Worm (Caenorhabditis elegans) whole organism, L1 larva: Measurements from ENCODE around the gene nhr-213.

Source experiments
- aha-1 ChIP-seq: fragments of 150-350 bp; optimal IDR thresholded peaks from 2 replicates; lab custom pipeline; 2014; ENCODE audit warnings: missing biosample characterization, missing genetic modification characterization
- ceh-8 ChIP-seq: fragments of 200-800 bp; sonication (Bioruptor generic); optimal IDR thresholded peaks from 2 replicates; lab custom pipeline; 2018; ENCODE audit warnings: mild to moderate bottlenecking, missing genetic modification characterization, moderate library complexity, missing compliant biosample characterization
- ceh-82 ChIP-seq, 3 experiments: fragments of 150-350 bp in 1 of 3; sonication (generic microtip) in 2 of 3; optimal IDR thresholded peaks; 2 replicates each; lab custom pipeline; 2014 to 2017; ENCODE audit warnings: missing biosample characterization in 3 of 3, missing genetic modification characterization in 3 of 3
- dpl-1 ChIP-seq, 3 experiments: fragments of 150-350 bp in 2 of 3; sonication (generic microtip) in 1 of 3; optimal IDR thresholded peaks; 2 replicates each; lab custom pipeline; 2014 to 2017; ENCODE audit warnings: missing biosample characterization in 3 of 3, missing genetic modification characterization in 3 of 3, missing genetic modification reagents in 3 of 3
- egl-13 ChIP-seq: sonication (generic microtip); optimal IDR thresholded peaks from 2 replicates; lab custom pipeline; 2016; ENCODE audit warnings: missing genotype, missing genetic modification reagents, missing genetic modification characterization, missing compliant biosample characterization
- elt-2 ChIP-seq: sonication (generic microtip); optimal IDR thresholded peaks from 2 replicates; lab custom pipeline; 2016; ENCODE audit warnings: missing genetic modification characterization, mild to moderate bottlenecking, inconsistent platforms, missing compliant biosample characterization, missing genetic modification reagents
- ets-5 ChIP-seq: fragments of 200-800 bp; sonication (Bioruptor generic); IDR thresholded peaks from 2 replicates; pipeline ENCODE4 v1.3.6; 2022; ENCODE audit warnings: missing genetic modification characterization, missing compliant biosample characterization
- fkh-10 ChIP-seq: sonication (generic microtip); optimal IDR thresholded peaks from 2 replicates; lab custom pipeline; 2017; ENCODE audit warnings: missing biosample characterization, missing genetic modification reagents, missing genetic modification characterization
- fkh-8 ChIP-seq: sonication (generic microtip); optimal IDR thresholded peaks from 2 replicates; lab custom pipeline; 2016; ENCODE audit warnings: mild to moderate bottlenecking, missing genetic modification characterization, missing compliant biosample characterization
- fos-1 ChIP-seq: fragments of 150-350 bp; optimal IDR thresholded peaks from 2 replicates; lab custom pipeline; 2014; ENCODE audit warnings: missing biosample characterization, missing genetic modification characterization
- isw-1 ChIP-seq: fragments of 200-800 bp; sonication (Bioruptor generic); IDR thresholded peaks from 2 replicates; pipeline ENCODE4 v1.3.6; 2022; ENCODE audit warnings: missing genetic modification characterization, missing compliant biosample characterization
- lin-13 ChIP-seq: fragments of 150-350 bp; optimal IDR thresholded peaks from 2 replicates; lab custom pipeline; 2014; ENCODE audit warnings: missing biosample characterization, missing genetic modification reagents, missing genetic modification characterization
- lin-14 ChIP-seq: fragments of 200-800 bp; sonication (Bioruptor generic); optimal IDR thresholded peaks from 2 replicates; lab custom pipeline; 2018; ENCODE audit warnings: mild to moderate bottlenecking, missing genetic modification characterization, moderate library complexity, missing compliant biosample characterization
- lin-35 ChIP-seq, 2 experiments: fragments of 150-350 bp; optimal IDR thresholded peaks; 2 replicates each; lab custom pipeline; 2014; ENCODE audit warnings: missing biosample characterization in 2 of 2, missing genetic modification characterization in 2 of 2, missing genetic modification reagents in 2 of 2
- lin-39 ChIP-seq: fragments of 150-350 bp; optimal IDR thresholded peaks from 2 replicates; lab custom pipeline; 2014; ENCODE audit warnings: missing biosample characterization, missing genetic modification reagents, missing genetic modification characterization
- mdl-1 ChIP-seq, 2 experiments: fragments of 150-350 bp; optimal IDR thresholded peaks; 2 replicates each; lab custom pipeline; 2014 to 2017; ENCODE audit warnings: missing biosample characterization in 2 of 2, missing genetic modification characterization in 2 of 2, inconsistent platforms in 1 of 2
- mef-2 ChIP-seq: fragments of 150-350 bp; optimal IDR thresholded peaks from 2 replicates; lab custom pipeline; 2014; ENCODE audit warnings: missing biosample characterization, missing genetic modification characterization
- nhr-11 ChIP-seq: fragments of 150-350 bp; optimal IDR thresholded peaks from 2 replicates; lab custom pipeline; 2014; ENCODE audit warnings: missing biosample characterization, missing genetic modification characterization
- nhr-12 ChIP-seq: sonication (generic microtip); optimal IDR thresholded peaks from 2 replicates; lab custom pipeline; 2017; ENCODE audit warnings: missing biosample characterization, missing genetic modification characterization
- nhr-19 ChIP-seq: fragments of 200-800 bp; sonication (Bioruptor generic); conservative IDR thresholded peaks from 2 replicates; pipeline ENCODE4 v1.3.6; 2022; ENCODE audit warnings: missing genetic modification characterization, missing compliant biosample characterization
- nhr-20 ChIP-seq: sonication (generic microtip); optimal IDR thresholded peaks from 2 replicates; lab custom pipeline; 2016; ENCODE audit warnings: mild to moderate bottlenecking, missing genetic modification characterization, missing compliant biosample characterization
- nhr-237 ChIP-seq: fragments of 150-350 bp; optimal IDR thresholded peaks from 2 replicates; lab custom pipeline; 2014; ENCODE audit warnings: missing biosample characterization, missing genetic modification characterization
- nhr-28 ChIP-seq: fragments of 150-350 bp; optimal IDR thresholded peaks from 2 replicates; lab custom pipeline; 2014; ENCODE audit warnings: missing biosample characterization, missing genetic modification characterization
- nhr-71 ChIP-seq: sonication (generic microtip); optimal IDR thresholded peaks from 2 replicates; lab custom pipeline; 2016; ENCODE audit warnings: mild to moderate bottlenecking, missing genetic modification characterization, moderate library complexity, missing compliant biosample characterization
- nhr-76 ChIP-seq: sonication (generic microtip); optimal IDR thresholded peaks from 2 replicates; lab custom pipeline; 2017; ENCODE audit warnings: missing biosample characterization, missing genetic modification characterization
- nhr-77 ChIP-seq: fragments of 150-350 bp; optimal IDR thresholded peaks from 2 replicates; lab custom pipeline; 2014; ENCODE audit warnings: missing biosample characterization, missing genetic modification characterization
- nhr-85 ChIP-seq: sonication (generic microtip); peaks from one replicate; lab custom pipeline; 2016; ENCODE audit warnings: missing genetic modification characterization, inconsistent platforms, missing compliant biosample characterization
- nhr-90 ChIP-seq: sonication (generic microtip); optimal IDR thresholded peaks from 2 replicates; lab custom pipeline; 2016; ENCODE audit warnings: mild to moderate bottlenecking, missing genetic modification characterization, missing compliant biosample characterization; ENCODE audit not compliant: poor library complexity
- pag-3 ChIP-seq: sonication (generic microtip); optimal IDR thresholded peaks from 2 replicates; lab custom pipeline; 2017; ENCODE audit warnings: missing genetic modification characterization, mild to moderate bottlenecking, missing compliant biosample characterization, antibody characterized with exemption, borderline replicate concordance; ENCODE audit not compliant: insufficient read depth
- rnt-1 ChIP-seq: sonication (generic microtip); optimal IDR thresholded peaks from 2 replicates; lab custom pipeline; 2016; ENCODE audit warnings: mild to moderate bottlenecking, missing genetic modification characterization, moderate library complexity, missing compliant biosample characterization
- snu-23 ChIP-seq: sonication (generic microtip); optimal IDR thresholded peaks from 2 replicates; lab custom pipeline; 2016; ENCODE audit warnings: missing genetic modification characterization, missing compliant biosample characterization
- tlp-1 ChIP-seq: fragments of 150-350 bp; optimal IDR thresholded peaks from 2 replicates; lab custom pipeline; 2014; ENCODE audit warnings: missing biosample characterization, missing genetic modification characterization
- unc-130 ChIP-seq: fragments of 150-350 bp; optimal IDR thresholded peaks from 2 replicates; lab custom pipeline; 2017; ENCODE audit warnings: missing biosample characterization, missing genetic modification characterization, inconsistent platforms
- unc-30 ChIP-seq: sonication (generic microtip); optimal IDR thresholded peaks from 2 replicates; lab custom pipeline; 2017; ENCODE audit warnings: missing biosample characterization, missing genetic modification characterization
- unc-86 ChIP-seq: sonication (generic microtip); optimal IDR thresholded peaks from 2 replicates; lab custom pipeline; 2016; ENCODE audit warnings: missing genetic modification characterization, missing compliant biosample characterization
- zag-1 ChIP-seq: fragments of 150-350 bp; optimal IDR thresholded peaks from 2 replicates; lab custom pipeline; 2014; ENCODE audit warnings: missing biosample characterization, missing genetic modification characterization
- zip-4 ChIP-seq: fragments of 200-800 bp; sonication (Bioruptor generic); optimal IDR thresholded peaks from 2 replicates; lab custom pipeline; 2018; ENCODE audit warnings: mild to moderate bottlenecking, missing genetic modification characterization, moderate library complexity, missing compliant biosample characterization

The nhr-213 gene

DNA sequence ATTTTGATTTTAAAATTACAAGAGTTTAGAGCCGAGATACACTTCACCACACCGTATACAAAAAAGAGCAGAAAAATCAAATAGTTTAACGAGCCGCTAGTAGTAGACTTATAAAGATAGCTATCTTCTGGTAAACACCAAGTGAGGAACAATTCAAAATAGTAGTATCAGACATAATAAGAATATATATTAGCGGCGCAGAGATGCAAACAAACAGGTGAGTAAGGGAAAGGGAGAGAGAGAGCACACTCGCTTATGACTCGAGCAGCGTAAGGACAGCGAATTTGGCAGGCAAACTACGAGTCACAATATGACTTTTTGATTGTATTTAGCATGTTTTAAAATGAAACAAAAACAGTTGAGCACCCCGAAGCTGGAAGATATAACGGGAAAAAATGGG lies 5.3 kb downstream of the nhr-213 start:
- TF ChIP-seq unc-130 (tag; lab: Kevin White, UChicago) (no peak), fkh-8 (tag; lab: Kevin White, UChicago) (peak; percentile 10), lin-14 (GFP tag; lab: Kevin White, UChicago) (peak; percentile 23), unc-30 (tag; lab: Kevin White, UChicago) (no peak), lin-35 (GFP tag; optimal IDR thresholded peaks at IDR 0.05; lab: Kevin White, UChicago) (peak in 1 of 2 experiments; percentile 27), elt-2 (tag; lab: Kevin White, UChicago) (peak; percentile 57), unc-86 (tag; lab: Kevin White, UChicago) (no peak), egl-13 (tag; lab: Kevin White, UChicago) (no peak), nhr-76 (no peak)

DNA sequence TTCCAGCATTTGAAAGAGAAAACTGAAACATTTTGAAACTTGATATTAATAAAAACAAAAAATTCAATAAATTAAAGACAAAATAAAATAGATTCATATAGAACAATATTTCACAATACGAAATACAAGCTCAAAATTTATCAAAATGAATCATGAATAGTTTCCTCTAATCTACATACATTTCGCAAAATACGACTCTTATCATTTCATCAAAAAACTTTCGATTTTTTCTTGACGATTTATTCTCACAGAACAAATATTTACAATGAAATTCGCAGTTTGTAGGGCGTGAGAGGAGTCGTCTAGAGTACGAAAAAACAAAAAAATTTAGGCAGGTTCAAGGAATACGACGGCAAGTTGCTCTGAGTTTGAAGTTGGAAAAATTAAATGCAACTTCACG lies 6.5 kb downstream of the nhr-213 start:
- TF ChIP-seq elt-2 (tag; lab: Kevin White, UChicago) (peak; percentile 57), lin-35 (GFP tag; optimal IDR thresholded peaks at IDR 0.05; lab: Kevin White, UChicago) (no peak), nhr-12 (no peak), lin-39 (tag; lab: Kevin White, UChicago) (no peak)

DNA sequence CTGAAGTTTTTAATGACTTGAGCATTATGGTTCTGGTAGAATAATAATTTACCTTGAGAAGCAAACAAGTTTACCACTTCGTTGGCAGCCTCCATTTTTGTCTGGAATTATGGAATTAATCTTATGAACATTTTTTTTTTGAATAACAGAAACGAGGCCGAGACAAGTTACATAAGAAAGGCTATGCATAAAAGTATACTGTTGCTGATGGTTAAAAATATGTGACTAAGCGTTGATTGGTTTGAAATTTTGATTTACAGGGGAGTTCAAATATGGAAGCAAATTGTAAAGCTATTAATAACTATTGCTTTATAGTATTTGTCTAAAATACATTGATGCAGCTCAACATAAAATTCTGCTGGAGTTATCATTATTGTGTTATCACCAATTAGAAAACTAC lies 7.8 kb downstream of the nhr-213 start, which contains the start of gene cgt-1:
cgt-1 (minus strand) TSS at position 101 of the 400 bp plus-strand sequence.
- TF ChIP-seq lin-39 (tag; lab: Kevin White, UChicago) (no peak), elt-2 (tag; lab: Kevin White, UChicago) (peak; percentile 24)

DNA sequence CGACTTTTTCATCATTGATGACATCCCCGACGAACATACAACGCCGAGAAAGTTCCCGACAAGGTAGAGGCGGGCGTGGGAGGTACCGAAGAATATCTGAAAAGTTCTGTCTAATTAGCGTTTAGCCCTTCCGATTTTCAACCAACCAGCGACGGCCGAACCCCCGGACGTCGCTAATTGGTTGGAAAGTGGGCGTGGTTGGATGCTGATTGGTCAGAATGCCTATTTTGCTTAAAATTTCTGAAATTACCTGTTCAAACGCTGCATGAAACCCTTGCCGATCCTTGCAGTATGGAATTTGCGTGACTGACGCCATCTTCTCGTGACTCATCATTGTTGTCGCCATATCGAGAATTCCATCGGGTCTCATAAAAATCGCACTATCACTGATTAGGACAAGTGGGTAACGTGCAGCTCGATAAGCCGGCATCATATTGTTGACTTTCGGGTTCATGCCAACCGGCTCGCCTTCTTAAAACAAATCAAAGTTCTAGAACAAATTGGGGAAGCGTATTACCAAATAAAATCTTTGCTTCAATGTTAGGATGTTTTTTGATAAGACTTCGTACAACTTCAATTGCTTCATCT lies 8.8 kb downstream of the nhr-213 start:
- TF ChIP-seq nhr-90 (tag; lab: Kevin White, UChicago), result peak; percentile 18
- TF ChIP-seq lin-35 (GFP tag; optimal IDR thresholded peaks at IDR 0.05; lab: Kevin White, UChicago), result peak in 1 of 2 experiments; percentile 25
- peak; percentile 87 for TF ChIP-seq elt-2 (tag; lab: Kevin White, UChicago)
- peak; percentile 19 for TF ChIP-seq tlp-1
- TF ChIP-seq nhr-20 (tag; lab: Kevin White, UChicago), result peak; percentile 24
- TF ChIP-seq nhr-11 (tag; lab: Kevin White, UChicago), result no peak
- TF ChIP-seq, all 84 proteins: peak for 5

DNA sequence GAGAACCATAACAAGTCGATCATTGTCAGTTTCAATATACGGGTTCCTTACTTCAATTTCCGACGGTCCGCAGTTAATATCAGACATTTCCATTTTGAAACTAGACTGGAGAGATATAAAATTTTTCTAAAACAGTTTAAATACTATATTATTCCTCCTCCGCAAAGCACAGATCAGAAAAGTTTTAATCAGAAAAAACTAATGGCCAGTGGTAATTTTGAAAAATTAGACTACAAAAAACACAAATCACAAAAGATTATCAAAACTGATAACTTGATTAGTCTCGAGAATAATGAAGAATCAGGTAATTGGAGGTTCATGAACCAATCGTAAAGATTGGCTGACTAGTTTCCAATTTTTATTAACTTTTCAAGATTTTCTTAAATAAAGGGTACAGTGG lies 10.6 kb downstream of the nhr-213 start, which contains the start of gene T06C12.9:
T06C12.9 (minus strand) TSS at position 101 of the 400 bp plus-strand sequence.
- TF ChIP-seq nhr-85 (tag; lab: Kevin White, UChicago) (peak; percentile 20), mdl-1 (tag; optimal IDR thresholded peaks at IDR 0.05; lab: Kevin White, UChicago) (no peak)

DNA sequence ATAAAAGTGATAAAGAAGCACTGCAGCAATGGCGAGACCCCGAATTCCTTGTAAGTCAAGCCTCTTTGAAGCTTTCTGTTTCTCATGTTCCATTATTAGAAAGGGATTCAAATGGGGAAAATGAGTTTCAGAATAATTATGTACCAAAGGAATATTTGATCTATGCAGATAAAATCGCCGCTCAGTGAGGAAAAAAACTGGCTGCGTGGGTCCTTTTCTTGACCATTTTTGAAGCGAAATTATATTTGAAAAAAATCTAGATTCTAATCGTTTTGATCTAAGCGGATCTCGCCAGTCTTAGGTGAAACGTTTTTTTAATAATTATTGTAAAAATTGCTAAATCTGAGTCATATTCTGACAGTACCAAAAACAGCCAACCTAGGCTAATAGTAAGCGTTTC lies 11.9 kb downstream of the nhr-213 start, which contains the start of gene oac-42:
oac-42 (minus strand) TSS at position 101 of the 400 bp plus-strand sequence.
- TF ChIP-seq ceh-82 (tag; optimal IDR thresholded peaks at IDR 0.05; lab: Kevin White, UChicago) (no peak), dpl-1 (GFP tag; optimal IDR thresholded peaks at IDR 0.05; lab: Kevin White, UChicago) (no peak), zip-4 (GFP tag; lab: Kevin White, UChicago) (no peak)
- TF ChIP-seq, all 84 proteins: peak for 0

DNA sequence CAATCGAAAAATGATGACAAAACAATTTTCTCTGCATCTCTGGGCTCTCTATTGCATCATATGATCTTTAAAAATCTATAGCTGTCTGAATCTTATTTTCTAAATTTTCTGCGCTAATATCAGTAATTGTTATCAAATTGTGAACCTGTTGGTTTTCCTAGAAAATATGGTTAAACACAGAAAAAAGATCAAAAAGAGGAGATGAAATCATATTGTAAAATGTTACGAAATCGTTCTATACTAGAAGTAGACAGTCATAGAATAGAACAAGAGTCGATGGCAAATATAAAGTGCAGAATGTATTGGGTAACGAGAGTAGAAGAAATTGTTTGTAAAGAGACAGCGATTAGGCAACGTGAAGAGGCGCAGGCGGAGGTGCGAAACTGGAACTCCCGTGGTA lies 15.9 kb downstream of the nhr-213 start:
- TF ChIP-seq nhr-71 (tag; lab: Kevin White, UChicago) (peak; percentile 66), rnt-1 (tag; lab: Kevin White, UChicago) (peak; percentile 4), zip-4 (GFP tag; lab: Kevin White, UChicago) (peak; percentile 76), ceh-8 (GFP tag; lab: Kevin White, UChicago) (no peak), egl-13 (tag; lab: Kevin White, UChicago) (no peak), nhr-19 (GFP tag; lab: Robert Waterston, UW) (peak; percentile 43), nhr-237 (tag; lab: Kevin White, UChicago) (peak; percentile 71), isw-1 (GFP tag; lab: Robert Waterston, UW) (no peak), nhr-28 (tag; lab: Kevin White, UChicago) (peak; percentile 66), lin-13 (no peak), snu-23 (peak; percentile 37), lin-39 (tag; lab: Kevin White, UChicago) (no peak), fkh-10 (GFP tag; lab: Kevin White, UChicago) (no peak), nhr-77 (peak; percentile 11), elt-2 (tag; lab: Kevin White, UChicago) (peak; percentile 58), ets-5 (GFP tag; lab: Robert Waterston, UW) (no peak), mef-2 (tag; lab: Kevin White, UChicago) (peak; percentile 20), nhr-90 (tag; lab: Kevin White, UChicago) (peak; percentile 46), nhr-11 (tag; lab: Kevin White, UChicago) (peak; percentile 53), fos-1 (tag; lab: Kevin White, UChicago) (peak; percentile 16), pag-3 (tag; lab: Kevin White, UChicago) (no peak), aha-1 (tag; lab: Kevin White, UChicago) (no peak), zag-1 (tag; lab: Kevin White, UChicago) (no peak)
